Worm (Caenorhabditis elegans) whole organism, late embryonic: ENCODE data around the gene C39D10.8.

Experiments
- ama-1 ChIP-seq: fragments of 150-350 bp; optimal IDR thresholded peaks from 2 replicates; lab custom pipeline; 2014
- ceh-2 ChIP-seq: sonication (generic microtip); optimal IDR thresholded peaks from 2 replicates; lab custom pipeline; 2016; ENCODE audit warnings: missing genotype, missing genetic modification characterization, missing compliant biosample characterization
- ceh-31 ChIP-seq: sonication (generic microtip); optimal IDR thresholded peaks from 2 replicates; lab custom pipeline; 2016; ENCODE audit warnings: missing genetic modification characterization, missing compliant biosample characterization
- elt-2 ChIP-seq: sonication (generic microtip); optimal IDR thresholded peaks from 2 replicates; lab custom pipeline; 2016; ENCODE audit warnings: missing genetic modification reagents, missing genetic modification characterization, missing compliant biosample characterization
- elt-4 ChIP-seq: sonication (generic microtip); optimal IDR thresholded peaks from 2 replicates; lab custom pipeline; 2016; ENCODE audit warnings: missing genetic modification characterization, missing compliant biosample characterization
- hlh-15 ChIP-seq: sonication (generic microtip); optimal IDR thresholded peaks from 2 replicates; lab custom pipeline; 2016; ENCODE audit warnings: missing genetic modification characterization, missing compliant biosample characterization
- nfya-1 ChIP-seq: sonication (generic microtip); optimal IDR thresholded peaks from 2 replicates; lab custom pipeline; 2017; ENCODE audit warnings: missing genetic modification characterization, mild to moderate bottlenecking, missing compliant biosample characterization, antibody characterized with exemption, moderate library complexity
- nhr-11 ChIP-seq: fragments of 150-350 bp; optimal IDR thresholded peaks from 2 replicates; lab custom pipeline; 2014; ENCODE audit warnings: missing biosample characterization, missing genetic modification characterization
- pqm-1 ChIP-seq: sonication (generic microtip); optimal IDR thresholded peaks from 2 replicates; lab custom pipeline; 2016; ENCODE audit warnings: missing genetic modification characterization, missing compliant biosample characterization
- syd-9 ChIP-seq: sonication (generic microtip); optimal IDR thresholded peaks from 2 replicates; lab custom pipeline; 2016; ENCODE audit warnings: mild to moderate bottlenecking, missing genetic modification characterization, moderate library complexity, missing compliant biosample characterization
- unc-86 ChIP-seq: sonication (generic microtip); optimal IDR thresholded peaks from 2 replicates; lab custom pipeline; 2016; ENCODE audit warnings: missing genetic modification characterization, missing compliant biosample characterization

DNA sequence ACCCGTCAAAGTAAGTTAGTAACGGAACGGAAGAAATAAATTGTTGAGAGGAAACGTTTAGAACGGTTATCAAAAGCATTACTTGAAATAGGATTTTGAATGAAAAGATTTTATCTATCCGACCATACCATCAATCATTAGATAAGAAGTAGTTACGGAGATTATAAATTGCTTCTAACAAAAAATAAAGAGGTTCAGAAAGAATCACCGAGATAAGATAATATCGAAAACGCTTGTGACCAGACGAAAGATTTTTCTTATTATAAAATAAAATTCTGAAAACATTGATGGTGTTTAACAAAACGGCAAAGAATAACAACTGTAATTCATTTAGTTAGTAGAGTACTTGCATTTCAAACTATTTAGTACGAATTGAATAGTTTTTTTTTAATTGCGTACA, at the start of gene C39D10.8:
- TF ChIP-seq ama-1 (lab: Kevin White, UChicago), result no peak
- TF ChIP-seq elt-4 (tag; lab: Kevin White, UChicago), result no peak
- TF ChIP-seq nhr-11, result no peak
- TF ChIP-seq elt-2 (tag; lab: Kevin White, UChicago), result peak; percentile 30
- no peak for TF ChIP-seq unc-86
- TF ChIP-seq pqm-1 (tag; lab: Kevin White, UChicago), result no peak
- no peak for TF ChIP-seq ceh-31 (tag; lab: Kevin White, UChicago)
- no peak for TF ChIP-seq hlh-15 (tag; lab: Kevin White, UChicago)
- TF ChIP-seq syd-9 (tag; lab: Kevin White, UChicago), result no peak
- TF ChIP-seq ceh-2 (tag; lab: Kevin White, UChicago), result no peak
- TF ChIP-seq nfya-1 (tag; lab: Kevin White, UChicago), result no peak
